Worm (Caenorhabditis elegans) whole organism, L1 larva: ENCODE measurements around the gene parp-2.

Experiments
- aha-1 ChIP-seq: fragments of 150-350 bp; optimal IDR thresholded peaks from 2 replicates; lab custom pipeline; 2014; ENCODE audit warnings: missing biosample characterization, missing genetic modification characterization
- alr-1 ChIP-seq: fragments of 200-800 bp; sonication (Bioruptor generic); optimal IDR thresholded peaks from 2 replicates; lab custom pipeline; 2018; ENCODE audit warnings: borderline replicate concordance, mild to moderate bottlenecking, missing genetic modification characterization, missing compliant biosample characterization
- blmp-1 ChIP-seq: fragments of 150-350 bp; optimal IDR thresholded peaks from 2 replicates; lab custom pipeline; 2014; ENCODE audit warnings: missing biosample characterization, missing genetic modification characterization
- ceh-63 ChIP-seq: fragments of 200-800 bp; sonication (Bioruptor generic); optimal IDR thresholded peaks from 2 replicates; lab custom pipeline; 2018; ENCODE audit warnings: mild to moderate bottlenecking, missing genetic modification characterization, missing compliant biosample characterization
- ceh-8 ChIP-seq: fragments of 200-800 bp; sonication (Bioruptor generic); optimal IDR thresholded peaks from 2 replicates; lab custom pipeline; 2018; ENCODE audit warnings: mild to moderate bottlenecking, missing genetic modification characterization, moderate library complexity, missing compliant biosample characterization
- dpl-1 ChIP-seq, 3 experiments: fragments of 150-350 bp in 2 of 3; sonication (generic microtip) in 1 of 3; optimal IDR thresholded peaks; 2 replicates each; lab custom pipeline; 2014 to 2017; ENCODE audit warnings: missing biosample characterization in 3 of 3, missing genetic modification characterization in 3 of 3, missing genetic modification reagents in 3 of 3
- efl-3 ChIP-seq: fragments of 200-800 bp; sonication (Bioruptor generic); optimal IDR thresholded peaks from 2 replicates; lab custom pipeline; 2018; ENCODE audit warnings: mild to moderate bottlenecking, missing genetic modification characterization, missing compliant biosample characterization
- egl-13 ChIP-seq: sonication (generic microtip); optimal IDR thresholded peaks from 2 replicates; lab custom pipeline; 2016; ENCODE audit warnings: missing genotype, missing genetic modification reagents, missing genetic modification characterization, missing compliant biosample characterization
- elt-3 ChIP-seq, 6 experiments: fragments of 150-350 bp in 1 of 6; sonication (generic microtip); optimal IDR thresholded peaks; 2 replicates each; lab custom pipeline; 2017 to 2018; ENCODE audit warnings: missing biosample characterization in 6 of 6, missing genetic modification characterization in 6 of 6, inconsistent platforms in 1 of 6
- ets-5 ChIP-seq: fragments of 200-800 bp; sonication (Bioruptor generic); IDR thresholded peaks from 2 replicates; pipeline ENCODE4 v1.3.6; 2022; ENCODE audit warnings: missing genetic modification characterization, missing compliant biosample characterization
- fkh-4 ChIP-seq: sonication (generic microtip); optimal IDR thresholded peaks from 2 replicates; lab custom pipeline; 2016; ENCODE audit warnings: missing compliant biosample characterization, missing genetic modification characterization, borderline replicate concordance
- fkh-8 ChIP-seq: sonication (generic microtip); optimal IDR thresholded peaks from 2 replicates; lab custom pipeline; 2016; ENCODE audit warnings: mild to moderate bottlenecking, missing genetic modification characterization, missing compliant biosample characterization
- fos-1 ChIP-seq: fragments of 150-350 bp; optimal IDR thresholded peaks from 2 replicates; lab custom pipeline; 2014; ENCODE audit warnings: missing biosample characterization, missing genetic modification characterization
- hpl-2 ChIP-seq: fragments of 150-350 bp; optimal IDR thresholded peaks from 2 replicates; lab custom pipeline; 2014; ENCODE audit warnings: missing biosample characterization, missing genetic modification reagents, missing genetic modification characterization
- irx-1 ChIP-seq: sonication (generic microtip); optimal IDR thresholded peaks from 2 replicates; lab custom pipeline; 2016; ENCODE audit warnings: missing genetic modification characterization, missing compliant biosample characterization
- jun-1 ChIP-seq: fragments of 150-350 bp; optimal IDR thresholded peaks from 2 replicates; lab custom pipeline; 2014; ENCODE audit warnings: missing biosample characterization, missing genetic modification reagents, missing genetic modification characterization
- lin-13 ChIP-seq: fragments of 150-350 bp; optimal IDR thresholded peaks from 2 replicates; lab custom pipeline; 2014; ENCODE audit warnings: missing biosample characterization, missing genetic modification reagents, missing genetic modification characterization
- lin-14 ChIP-seq: fragments of 200-800 bp; sonication (Bioruptor generic); optimal IDR thresholded peaks from 2 replicates; lab custom pipeline; 2018; ENCODE audit warnings: mild to moderate bottlenecking, missing genetic modification characterization, moderate library complexity, missing compliant biosample characterization
- lin-15B ChIP-seq: fragments of 150-350 bp; sonication (generic microtip); optimal IDR thresholded peaks from 3 replicates; lab custom pipeline; 2014; ENCODE audit warnings: missing biosample characterization, missing genetic modification characterization
- lin-39 ChIP-seq: fragments of 150-350 bp; optimal IDR thresholded peaks from 2 replicates; lab custom pipeline; 2014; ENCODE audit warnings: missing biosample characterization, missing genetic modification reagents, missing genetic modification characterization
- lir-3 ChIP-seq: sonication (generic microtip); optimal IDR thresholded peaks from 2 replicates; lab custom pipeline; 2016; ENCODE audit warnings: mild to moderate bottlenecking, missing genetic modification characterization, moderate library complexity, missing compliant biosample characterization; ENCODE audit not compliant: poor library complexity
- lsy-2 ChIP-seq, 2 experiments: fragments of 150-350 bp; optimal IDR thresholded peaks; 2 replicates each; lab custom pipeline; 2014; ENCODE audit warnings: missing biosample characterization in 2 of 2, missing genetic modification characterization in 2 of 2
- mdl-1 ChIP-seq, 2 experiments: fragments of 150-350 bp; optimal IDR thresholded peaks; 2 replicates each; lab custom pipeline; 2014 to 2017; ENCODE audit warnings: missing biosample characterization in 2 of 2, missing genetic modification characterization in 2 of 2, inconsistent platforms in 1 of 2
- mef-2 ChIP-seq: fragments of 150-350 bp; optimal IDR thresholded peaks from 2 replicates; lab custom pipeline; 2014; ENCODE audit warnings: missing biosample characterization, missing genetic modification characterization
- mep-1 ChIP-seq: fragments of 150-350 bp; optimal IDR thresholded peaks from 2 replicates; lab custom pipeline; 2014; ENCODE audit warnings: missing biosample characterization, missing genetic modification characterization
- nhr-11 ChIP-seq: fragments of 150-350 bp; optimal IDR thresholded peaks from 2 replicates; lab custom pipeline; 2014; ENCODE audit warnings: missing biosample characterization, missing genetic modification characterization
- nhr-12 ChIP-seq: sonication (generic microtip); optimal IDR thresholded peaks from 2 replicates; lab custom pipeline; 2017; ENCODE audit warnings: missing biosample characterization, missing genetic modification characterization
- nhr-19 ChIP-seq: fragments of 200-800 bp; sonication (Bioruptor generic); conservative IDR thresholded peaks from 2 replicates; pipeline ENCODE4 v1.3.6; 2022; ENCODE audit warnings: missing genetic modification characterization, missing compliant biosample characterization
- nhr-20 ChIP-seq: sonication (generic microtip); optimal IDR thresholded peaks from 2 replicates; lab custom pipeline; 2016; ENCODE audit warnings: mild to moderate bottlenecking, missing genetic modification characterization, missing compliant biosample characterization
- nhr-76 ChIP-seq: sonication (generic microtip); optimal IDR thresholded peaks from 2 replicates; lab custom pipeline; 2017; ENCODE audit warnings: missing biosample characterization, missing genetic modification characterization
- pag-3 ChIP-seq: sonication (generic microtip); optimal IDR thresholded peaks from 2 replicates; lab custom pipeline; 2017; ENCODE audit warnings: missing genetic modification characterization, mild to moderate bottlenecking, missing compliant biosample characterization, antibody characterized with exemption, borderline replicate concordance; ENCODE audit not compliant: insufficient read depth
- pqm-1 ChIP-seq: sonication (generic microtip); optimal IDR thresholded peaks from 3 replicates; lab custom pipeline; 2017; ENCODE audit warnings: missing biosample characterization, missing genetic modification characterization
- rnt-1 ChIP-seq: sonication (generic microtip); optimal IDR thresholded peaks from 2 replicates; lab custom pipeline; 2016; ENCODE audit warnings: mild to moderate bottlenecking, missing genetic modification characterization, moderate library complexity, missing compliant biosample characterization
- skn-1 ChIP-seq: fragments of 150-350 bp; optimal IDR thresholded peaks from 2 replicates; lab custom pipeline; 2014; ENCODE audit warnings: missing biosample characterization, missing genetic modification characterization
- snu-23 ChIP-seq: sonication (generic microtip); optimal IDR thresholded peaks from 2 replicates; lab custom pipeline; 2016; ENCODE audit warnings: missing genetic modification characterization, missing compliant biosample characterization
- sox-4 ChIP-seq: sonication (generic microtip); optimal IDR thresholded peaks from 2 replicates; lab custom pipeline; 2016; ENCODE audit warnings: missing genetic modification characterization, missing compliant biosample characterization
- unc-86 ChIP-seq: sonication (generic microtip); optimal IDR thresholded peaks from 2 replicates; lab custom pipeline; 2016; ENCODE audit warnings: missing genetic modification characterization, missing compliant biosample characterization
- unc-98 ChIP-seq: fragments of 200-800 bp; sonication (Bioruptor generic); IDR thresholded peaks from 2 replicates; pipeline ENCODE4 v1.3.6; 2022; ENCODE audit warnings: missing genetic modification characterization, missing compliant biosample characterization
- xbp-1 ChIP-seq: sonication (generic microtip); optimal IDR thresholded peaks from 2 replicates; lab custom pipeline; 2016; ENCODE audit warnings: missing genetic modification characterization, missing compliant biosample characterization
- ztf-4 ChIP-seq: fragments of 150-350 bp; optimal IDR thresholded peaks from 2 replicates; lab custom pipeline; 2014; ENCODE audit warnings: missing biosample characterization, missing genetic modification characterization

parp-2 gene

DNA sequence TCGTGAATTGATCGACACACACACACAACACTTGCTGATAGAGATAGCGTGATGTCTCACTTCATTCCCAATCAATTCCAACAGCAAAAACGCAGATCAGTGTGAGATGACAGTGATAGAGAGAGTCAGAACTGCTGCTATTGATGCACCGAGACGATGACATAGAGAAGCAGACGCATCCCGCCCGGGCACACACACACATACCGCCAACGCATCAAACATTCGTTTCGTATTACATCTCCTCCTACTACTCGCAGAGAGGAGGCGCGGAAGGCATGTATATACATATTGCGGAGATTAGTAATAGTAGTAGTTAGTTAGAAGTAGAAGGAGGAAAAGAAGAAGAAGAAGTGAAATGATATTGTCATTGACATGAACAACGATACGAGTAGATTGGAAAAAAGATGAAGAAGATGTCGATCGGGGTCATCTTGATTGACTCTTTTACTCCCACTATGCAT is 26.6 kb downstream of the parp-2 start (continued):
- TF ChIP-seq egl-13 (tag; lab: Kevin White, UChicago) (no peak), ztf-4 (no peak), lir-3 (tag; lab: Kevin White, UChicago) (no peak), fkh-4 (tag; lab: Kevin White, UChicago) (no peak), lin-39 (no peak), pag-3 (tag; lab: Kevin White, UChicago) (no peak), nhr-19 (GFP tag; lab: Robert Waterston, UW) (peak; percentile 61), nhr-20 (tag; lab: Kevin White, UChicago) (peak; percentile 72), fos-1 (tag; lab: Kevin White, UChicago) (no peak), pqm-1 (tag; lab: Kevin White, UChicago) (no peak), jun-1 (tag; lab: Kevin White, UChicago) (peak; percentile 59), lin-15B (tag; lab: Kevin White, UChicago) (no peak), dpl-1 (GFP tag; optimal IDR thresholded peaks at IDR 0.05; lab: Kevin White, UChicago) (peak in 1 of 3 experiments; percentile 17), ets-5 (GFP tag; lab: Robert Waterston, UW) (no peak), unc-86 (tag; lab: Kevin White, UChicago) (no peak), snu-23 (GFP tag; lab: Kevin White, UChicago) (peak; percentile 79), elt-3 (tag; optimal IDR thresholded peaks at IDR 0.05; lab: Kevin White, UChicago) (peak in 5 of 6 experiments; percentile 23 to 79 (median 64)), fkh-8 (tag; lab: Kevin White, UChicago) (no peak), lsy-2 (tag; optimal IDR thresholded peaks at IDR 0.05; lab: Kevin White, UChicago) (peak; percentile 26 to 55), alr-1 (tag; lab: Kevin White, UChicago) (no peak), mef-2 (tag; lab: Kevin White, UChicago) (no peak), lin-14 (GFP tag; lab: Kevin White, UChicago) (peak; percentile 87), ceh-63 (no peak), mdl-1 (tag; optimal IDR thresholded peaks at IDR 0.05; lab: Kevin White, UChicago) (peak in 1 of 2 experiments; percentile 70), rnt-1 (tag; lab: Kevin White, UChicago) (peak; percentile 71), nhr-76 (no peak), xbp-1 (tag; lab: Kevin White, UChicago) (peak; percentile 25), sox-4 (tag; lab: Kevin White, UChicago) (no peak), skn-1 (tag; lab: Kevin White, UChicago) (peak; percentile 32), unc-98 (GFP tag; lab: Robert Waterston, UW) (no peak), aha-1 (no peak), ceh-8 (no peak), nhr-11 (tag; lab: Kevin White, UChicago) (no peak), nhr-12 (tag; lab: Kevin White, UChicago) (no peak), mep-1 (tag; lab: Kevin White, UChicago) (peak; percentile 59)

DNA sequence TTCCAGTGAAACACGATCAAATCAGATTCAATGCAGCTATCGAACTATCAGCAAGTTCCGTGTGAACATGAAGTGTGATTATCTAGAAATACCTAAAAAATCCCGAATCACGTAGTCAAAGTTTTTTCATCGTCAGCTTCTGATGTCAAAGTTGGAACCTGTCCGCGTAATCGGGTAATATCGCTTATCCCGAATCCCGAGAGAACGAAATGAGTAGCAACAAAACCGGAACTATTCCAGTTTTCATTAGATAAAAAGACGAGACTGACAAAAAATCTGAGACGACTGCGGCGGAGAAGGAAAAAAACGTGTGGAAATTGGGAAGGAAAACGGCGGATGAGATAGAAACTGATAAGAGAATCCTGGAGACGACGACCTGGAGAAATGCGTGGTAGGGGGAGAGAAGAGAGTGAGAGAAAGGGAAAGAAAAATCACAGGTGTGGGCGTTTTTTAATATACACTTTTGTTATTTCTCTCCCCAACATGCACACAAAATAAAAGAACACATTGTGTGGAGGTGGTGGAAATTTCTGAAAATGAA is 27.2 kb downstream of the parp-2 start:
- TF ChIP-seq irx-1 (tag; lab: Kevin White, UChicago) (no peak), efl-3 (GFP tag; lab: Kevin White, UChicago) (no peak), blmp-1 (tag; lab: Kevin White, UChicago) (peak; percentile 88), hpl-2 (GFP tag; lab: Kevin White, UChicago) (no peak), lin-13 (GFP tag; lab: Kevin White, UChicago) (no peak), rnt-1 (tag; lab: Kevin White, UChicago) (peak; percentile 29), skn-1 (tag; lab: Kevin White, UChicago) (peak; percentile 11)
- TF ChIP-seq, all 84 proteins: peak for 3
